Worm (Caenorhabditis elegans) whole organism, early embryonic: ENCODE measurements around the gene ZK1307.8.

Experiments
- aly-1 ChIP-seq: sonication (generic microtip); optimal IDR thresholded peaks from 2 replicates; lab custom pipeline; 2016; ENCODE audit warnings: missing genetic modification characterization, missing compliant biosample characterization
- ama-1 ChIP-seq: fragments of 150-350 bp; optimal IDR thresholded peaks from 2 replicates; lab custom pipeline; 2014
- ceh-13 ChIP-seq: fragments of 200-800 bp; sonication (Bioruptor generic); optimal IDR thresholded peaks from 2 replicates; lab custom pipeline; 2018; ENCODE audit warnings: mild to moderate bottlenecking, missing genetic modification characterization, missing compliant biosample characterization
- flt-1 ChIP-seq: fragments of 200-800 bp; sonication (Bioruptor generic); IDR thresholded peaks from 2 replicates; pipeline ENCODE4 v1.3.6; 2022; ENCODE audit warnings: missing genetic modification characterization, missing compliant biosample characterization
- hmbx-1 ChIP-seq: sonication (generic microtip); optimal IDR thresholded peaks from 2 replicates; lab custom pipeline; 2016; ENCODE audit warnings: mild to moderate bottlenecking, missing genetic modification characterization, missing compliant biosample characterization
- hnd-1 ChIP-seq: sonication (generic microtip); optimal IDR thresholded peaks from 2 replicates; lab custom pipeline; 2016; ENCODE audit warnings: missing genetic modification characterization, missing compliant biosample characterization
- pes-1 ChIP-seq: fragments of 200-800 bp; sonication (Bioruptor generic); IDR thresholded peaks from 2 replicates; pipeline ENCODE4 v1.3.6; 2022; ENCODE audit warnings: missing genetic modification reagents, missing genetic modification characterization, missing compliant biosample characterization
- tbx-37 ChIP-seq: fragments of 200-800 bp; sonication (Bioruptor generic); conservative IDR thresholded peaks from 2 replicates; pipeline ENCODE4 v1.3.6; 2022; ENCODE audit warnings: missing genetic modification reagents, missing genetic modification characterization, missing compliant biosample characterization

DNA sequence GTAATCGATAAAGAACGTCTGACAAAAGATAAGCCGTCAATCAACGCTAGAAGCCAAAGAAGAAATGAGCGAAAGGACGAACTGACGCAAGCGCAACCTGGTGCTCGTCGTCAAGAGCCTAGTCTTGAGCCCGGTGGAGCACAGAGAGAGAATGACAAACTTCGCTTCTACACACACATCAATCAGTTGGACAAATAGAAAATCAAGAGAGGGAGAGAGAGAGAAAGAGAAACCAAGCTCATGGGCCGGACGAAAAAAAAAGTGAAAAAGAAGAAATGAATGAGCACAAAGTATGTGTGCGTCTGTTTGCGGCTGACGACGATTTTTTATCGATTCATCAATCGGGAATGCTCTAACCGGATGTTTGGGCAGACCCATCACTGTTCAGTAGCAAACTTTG lies 3.3 kb upstream of the ZK1307.8 start:
- TF ChIP-seq ceh-13 (GFP tag; lab: Kevin White, UChicago) (no peak), flt-1 (no peak), hmbx-1 (tag; lab: Kevin White, UChicago) (no peak), aly-1 (tag; lab: Kevin White, UChicago) (no peak), ama-1 (lab: Kevin White, UChicago) (no peak), hnd-1 (no peak), tbx-37 (no peak), pes-1 (GFP tag; lab: Robert Waterston, UW) (no peak)
